Worm (Caenorhabditis elegans): ENCODE results near the gene gsto-3.

Gene gsto-3

DNA sequence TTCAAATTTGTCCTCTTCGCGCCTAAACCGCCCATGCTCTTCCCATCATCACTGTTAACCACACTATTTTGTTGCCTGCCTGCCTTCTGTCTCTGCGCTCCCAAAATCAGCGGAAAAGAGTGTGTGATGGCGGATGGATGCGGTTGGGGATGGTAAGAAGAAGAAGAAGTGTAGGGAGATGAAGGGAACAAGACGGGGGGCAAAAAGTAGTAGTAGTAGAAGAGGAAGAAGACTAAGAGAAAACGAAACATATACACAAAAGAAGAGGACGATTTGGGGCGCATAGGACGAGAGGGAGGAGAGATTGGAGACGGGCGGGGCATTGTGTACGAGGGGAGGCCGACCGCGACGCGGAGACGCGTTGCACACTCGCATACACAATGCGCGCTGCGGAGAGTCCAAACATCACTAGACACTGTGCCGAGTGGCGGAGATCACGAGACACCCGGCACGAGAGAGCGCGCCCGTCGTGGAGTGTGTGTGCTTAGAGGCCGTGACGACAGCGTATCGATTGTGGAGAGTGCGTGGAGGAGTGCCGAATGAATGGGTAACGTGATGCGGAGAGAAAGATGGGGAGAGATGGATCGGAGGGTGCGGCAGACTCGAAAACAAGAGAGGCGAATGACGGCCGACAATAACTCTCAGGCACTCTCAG lies 31.5 kb downstream of the gsto-3 start (continued):
- TF ChIP-seq zag-1 (tag; optimal IDR thresholded peaks at IDR 0.05) (no peak), nhr-67 (tag; optimal IDR thresholded peaks at IDR 0.05) (no peak), pha-4 (tag; optimal IDR thresholded peaks at IDR 0.05) (peak; percentile 83), ceh-16 (tag; optimal IDR thresholded peaks at IDR 0.05) (no peak), lin-15B (tag; optimal IDR thresholded peaks at IDR 0.05) (peak; percentile 72), ztf-11 (tag; optimal IDR thresholded peaks at IDR 0.05) (no peak), sea-2 (GFP tag; optimal IDR thresholded peaks at IDR 0.05) (no peak), mml-1 (tag; optimal IDR thresholded peaks at IDR 0.05) (no peak)

DNA sequence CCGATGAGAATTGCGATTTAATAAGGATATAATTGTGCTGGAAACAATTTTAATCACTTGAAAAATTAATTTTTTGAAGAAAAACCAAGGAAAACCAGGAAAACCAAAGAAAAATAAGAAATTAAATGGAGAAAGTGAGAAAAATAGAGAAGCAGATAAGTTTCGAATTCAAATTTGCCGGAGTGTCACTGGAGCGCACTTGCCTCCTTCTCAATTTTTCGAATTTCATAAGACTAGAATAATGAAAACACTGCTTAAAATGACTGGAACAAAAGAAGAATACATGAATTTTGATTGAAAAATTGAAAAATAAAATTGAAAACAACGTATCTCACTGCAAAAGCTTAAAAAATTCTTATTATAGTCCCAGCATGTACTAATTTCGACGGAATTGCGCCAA lies 32.6 kb downstream of the gsto-3 start:
- TF ChIP-seq pha-4 (tag; optimal IDR thresholded peaks at IDR 0.05), result peak; percentile 22
- TF ChIP-seq nfya-1 (tag; optimal IDR thresholded peaks at IDR 0.05; ENCODE audit: insufficient read depth), result peak; percentile 26
- no peak for TF ChIP-seq R02D3.7 (tag; optimal IDR thresholded peaks at IDR 0.05)
- no peak for TF ChIP-seq nhr-76 (tag; optimal IDR thresholded peaks at IDR 0.05)
- TF ChIP-seq nhr-237 (tag; optimal IDR thresholded peaks at IDR 0.05), result no peak
- TF ChIP-seq nhr-43 (tag; optimal IDR thresholded peaks at IDR 0.05; ENCODE audit: poor library complexity, severe bottlenecking), result no peak
- TF ChIP-seq fkh-10 (GFP tag; optimal IDR thresholded peaks at IDR 0.05), result no peak
- no peak for TF ChIP-seq lsy-12 (tag; optimal IDR thresholded peaks at IDR 0.05)
- TF ChIP-seq elt-3 (tag; optimal IDR thresholded peaks at IDR 0.05), result no peak
- no peak for TF ChIP-seq snpc-4 (tag; optimal IDR thresholded peaks at IDR 0.05)
- TF ChIP-seq hmg-11 (tag; optimal IDR thresholded peaks at IDR 0.05), result no peak
- no peak for TF ChIP-seq nhr-67 (tag; optimal IDR thresholded peaks at IDR 0.05)
- TF ChIP-seq nhr-11 (tag; optimal IDR thresholded peaks at IDR 0.05), result no peak
- peak; percentile 12 for TF ChIP-seq nhr-25 (tag; optimal IDR thresholded peaks at IDR 0.05)
- no peak for TF ChIP-seq fos-1 (tag; optimal IDR thresholded peaks at IDR 0.05)
- TF ChIP-seq nhr-12 (tag; optimal IDR thresholded peaks at IDR 0.05), result no peak
- no peak for TF ChIP-seq fkh-2 (tag; optimal IDR thresholded peaks at IDR 0.05)
- TF ChIP-seq ama-1 (optimal IDR thresholded peaks at IDR 0.05), result no peak
- TF ChIP-seq unc-39 (tag; optimal IDR thresholded peaks at IDR 0.05), result no peak
- TF ChIP-seq ZK546.5 (tag; optimal IDR thresholded peaks at IDR 0.05), result no peak
- TF ChIP-seq nhr-77 (tag; optimal IDR thresholded peaks at IDR 0.05), result no peak
- TF ChIP-seq mml-1 (tag; optimal IDR thresholded peaks at IDR 0.05), result no peak
- TF ChIP-seq unc-62 (GFP tag; optimal IDR thresholded peaks at IDR 0.05), result no peak
- TF ChIP-seq egl-27 (tag; optimal IDR thresholded peaks at IDR 0.05), result no peak
- no peak for TF ChIP-seq ceh-28 (tag; optimal IDR thresholded peaks at IDR 0.05)

- TF ChIP-seq lin-39 (tag; optimal IDR thresholded peaks at IDR 0.05) (no peak), jun-1 (tag; optimal IDR thresholded peaks at IDR 0.05) (no peak), daf-12 (tag; optimal IDR thresholded peaks at IDR 0.05) (no peak), ztf-11 (tag; optimal IDR thresholded peaks at IDR 0.05) (no peak), egl-27 (tag; optimal IDR thresholded peaks at IDR 0.05) (no peak), nfya-1 (tag; optimal IDR thresholded peaks at IDR 0.05; ENCODE audit: insufficient read depth) (no peak), fkh-10 (GFP tag; optimal IDR thresholded peaks at IDR 0.05) (no peak), mml-1 (tag; optimal IDR thresholded peaks at IDR 0.05) (no peak), tbx-2 (tag; optimal IDR thresholded peaks at IDR 0.05) (no peak), nhr-11 (tag; optimal IDR thresholded peaks at IDR 0.05) (no peak), eor-1 (tag; optimal IDR thresholded peaks at IDR 0.05) (no peak), ceh-28 (tag; optimal IDR thresholded peaks at IDR 0.05) (no peak)
Observed at ce11 chrIII:347351-347750, 33.7 kb downstream of the gsto-3 start.

ce11 chrIII:346942-347341 lies 34.2 kb downstream of the gsto-3 start:
- TF ChIP-seq pqm-1 (tag; optimal IDR thresholded peaks at IDR 0.05) (no peak), sea-2 (GFP tag; optimal IDR thresholded peaks at IDR 0.05) (no peak), ama-1 (optimal IDR thresholded peaks at IDR 0.05) (peak; percentile 73), mdl-1 (tag; optimal IDR thresholded peaks at IDR 0.05) (no peak), ztf-11 (tag; optimal IDR thresholded peaks at IDR 0.05) (no peak), ceh-9 (tag; optimal IDR thresholded peaks at IDR 0.05) (no peak), elt-3 (tag; optimal IDR thresholded peaks at IDR 0.05) (no peak), nhr-25 (tag; optimal IDR thresholded peaks at IDR 0.05) (peak; percentile 37), mml-1 (tag; optimal IDR thresholded peaks at IDR 0.05) (no peak), skn-1 (tag; optimal IDR thresholded peaks at IDR 0.05) (no peak)

Data from whole organism, L3 larva.